Fruit fly (Drosophila melanogaster): ENCODE measurements around the gene SA1.

dm6 chr2L:6919850-6920660 is 30.2 kb upstream of the SA1 start, which contains the start of gene x16:
- no peak for TF ChIP-seq CG8478 (optimal IDR thresholded peaks at IDR 0.05)
- peak in 1 of 2 experiments; percentile 5 for TF ChIP-seq CTCF (optimal IDR thresholded peaks at IDR 0.05)
